Worm (Caenorhabditis elegans): Measurements from ENCODE around the gene srj-24.

The srj-24 gene

DNA sequence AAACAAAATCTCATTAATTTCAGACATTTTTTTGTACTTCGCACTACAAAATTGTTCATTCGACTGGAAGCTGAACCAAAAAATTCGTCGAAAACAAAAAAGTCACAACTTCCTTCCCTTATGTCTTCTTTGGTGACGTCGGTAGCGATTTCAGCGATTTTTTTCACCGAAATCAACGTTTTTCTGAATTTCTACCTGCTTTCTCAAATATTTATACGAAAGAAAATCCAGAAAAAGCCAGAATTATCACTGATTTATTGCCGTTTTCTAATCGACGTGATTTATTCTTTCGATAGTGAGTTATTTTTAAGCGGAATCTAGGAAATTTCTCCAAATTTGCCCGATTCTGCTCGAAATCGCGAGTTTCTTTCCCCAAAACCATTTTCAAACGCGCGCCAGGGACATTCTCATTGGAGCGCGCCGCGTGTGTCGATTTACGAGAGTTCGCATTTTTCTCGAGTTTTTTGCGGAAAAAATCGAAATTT, 36.2 kb upstream of the srj-24 start, which contains the start of gene srbc-58:
Gene srbc-58 (plus strand): TSS at position 121 of the 485 bp plus-strand sequence.
- TF ChIP-seq Y55F3AM.14 (GFP tag; optimal IDR thresholded peaks at IDR 0.05) (no peak), unc-62 (GFP tag; optimal IDR thresholded peaks at IDR 0.05) (no peak), ceh-82 (tag; optimal IDR thresholded peaks at IDR 0.05) (no peak), lsy-2 (tag; optimal IDR thresholded peaks at IDR 0.05) (peak in 1 of 2 experiments; percentile 13), ztf-4 (tag; optimal IDR thresholded peaks at IDR 0.05) (peak; percentile 41), ama-1 (optimal IDR thresholded peaks at IDR 0.05) (peak; percentile 70), elt-1 (tag; optimal IDR thresholded peaks at IDR 0.05) (no peak), F13H6.1 (tag; optimal IDR thresholded peaks at IDR 0.05) (peak; percentile 3), lin-13 (GFP tag; optimal IDR thresholded peaks at IDR 0.05) (peak; percentile 9), crh-2 (tag; optimal IDR thresholded peaks at IDR 0.05) (peak; percentile 27), nhr-129 (tag; optimal IDR thresholded peaks at IDR 0.05) (peak; percentile 16), ztf-11 (tag; optimal IDR thresholded peaks at IDR 0.05) (no peak), unc-55 (GFP tag; optimal IDR thresholded peaks at IDR 0.05) (peak; percentile 34), C34F6.9 (tag; optimal IDR thresholded peaks at IDR 0.05) (peak; percentile 29), gmeb-1 (tag; optimal IDR thresholded peaks at IDR 0.05) (peak; percentile 23)

DNA sequence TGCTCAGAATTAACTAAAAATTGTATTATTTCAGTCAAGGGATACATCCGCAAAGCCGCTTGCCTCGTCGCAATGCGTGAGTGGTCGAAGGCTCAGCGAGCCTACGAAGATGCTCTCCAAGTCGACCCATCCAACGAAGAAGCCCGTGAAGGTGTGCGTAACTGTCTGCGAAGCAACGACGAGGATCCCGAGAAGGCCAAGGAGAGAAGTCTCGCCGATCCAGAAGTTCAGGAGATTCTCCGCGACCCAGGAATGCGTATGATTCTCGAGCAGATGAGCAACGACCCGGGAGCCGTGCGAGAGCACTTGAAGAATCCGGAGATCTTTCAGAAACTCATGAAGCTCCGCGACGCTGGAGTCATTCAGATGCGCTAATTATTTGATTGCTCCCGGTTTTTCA, 35.7 kb upstream of the srj-24 start:
- TF ChIP-seq crh-2 (tag; optimal IDR thresholded peaks at IDR 0.05) (no peak), zag-1 (tag; optimal IDR thresholded peaks at IDR 0.05) (no peak), nhr-21 (tag; optimal IDR thresholded peaks at IDR 0.05) (no peak), dmd-4 (tag; optimal IDR thresholded peaks at IDR 0.05) (no peak), mbf-1 (tag; optimal IDR thresholded peaks at IDR 0.05) (no peak), Y55F3AM.14 (GFP tag; optimal IDR thresholded peaks at IDR 0.05) (no peak), nhr-129 (tag; optimal IDR thresholded peaks at IDR 0.05) (no peak), alr-1 (tag; optimal IDR thresholded peaks at IDR 0.05) (no peak), nhr-6 (tag; optimal IDR thresholded peaks at IDR 0.05) (no peak)

DNA sequence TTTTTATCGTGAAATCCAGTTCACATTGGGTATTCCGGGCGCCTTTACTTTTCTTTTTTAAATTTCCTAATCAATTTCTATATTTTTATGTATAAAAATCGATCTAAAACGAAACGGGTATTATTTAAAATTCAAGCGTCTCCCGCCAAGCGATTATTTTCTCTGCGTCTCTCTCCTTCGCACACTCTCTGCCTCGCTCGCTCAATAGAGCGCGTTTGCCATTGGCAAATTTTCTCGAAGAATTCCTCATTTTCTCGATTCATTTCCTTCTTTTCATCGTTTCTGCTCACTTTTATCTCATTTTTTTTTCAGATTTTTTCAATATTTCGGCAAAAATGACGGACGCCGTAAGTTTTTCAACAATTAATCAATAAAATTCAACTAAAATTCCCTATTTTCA, 34.6 kb upstream of the srj-24 start, which contains the start of gene sti-1:
Gene sti-1 (plus strand): TSS at position 263 of the 400 bp plus-strand sequence.
- peak; percentile 35 for TF ChIP-seq snpc-4 (tag; optimal IDR thresholded peaks at IDR 0.05)
- TF ChIP-seq unc-55 (GFP tag; optimal IDR thresholded peaks at IDR 0.05) = peak; percentile 89
- no peak for TF ChIP-seq ceh-16 (tag; optimal IDR thresholded peaks at IDR 0.05)
- TF ChIP-seq nhr-129 (tag; optimal IDR thresholded peaks at IDR 0.05) = peak; percentile 69
- no peak for TF ChIP-seq Y55F3AM.14 (GFP tag; optimal IDR thresholded peaks at IDR 0.05)
- TF ChIP-seq unc-62 (GFP tag; optimal IDR thresholded peaks at IDR 0.05) = peak; percentile 9
- peak; percentile 64 to 90 for TF ChIP-seq lsy-2 (tag; optimal IDR thresholded peaks at IDR 0.05)
- TF ChIP-seq nhr-12 (tag; optimal IDR thresholded peaks at IDR 0.05) = no peak
- no peak for TF ChIP-seq nhr-10 (tag; optimal IDR thresholded peaks at IDR 0.05)
- TF ChIP-seq unc-39 (tag; optimal IDR thresholded peaks at IDR 0.05) = no peak
- TF ChIP-seq gmeb-1 (tag; optimal IDR thresholded peaks at IDR 0.05) = peak; percentile 98
- TF ChIP-seq nhr-21 (tag; optimal IDR thresholded peaks at IDR 0.05) = peak; percentile 81
- TF ChIP-seq fos-1 (tag; optimal IDR thresholded peaks at IDR 0.05) = peak; percentile 66
- peak; percentile 89 for TF ChIP-seq sma-9 (GFP tag; optimal IDR thresholded peaks at IDR 0.05)
- no peak for TF ChIP-seq sma-9 (tag; optimal IDR thresholded peaks at IDR 0.05)
- TF ChIP-seq blmp-1 (tag; optimal IDR thresholded peaks at IDR 0.05; ENCODE audit: insufficient read depth) = peak; percentile 26
- TF ChIP-seq mab-5 (tag; optimal IDR thresholded peaks at IDR 0.05) = peak; percentile 70
- peak; percentile 90 for TF ChIP-seq sma-3 (GFP tag; optimal IDR thresholded peaks at IDR 0.05)
- TF ChIP-seq R02D3.7 (tag; optimal IDR thresholded peaks at IDR 0.05) = peak; percentile 1
- no peak for TF ChIP-seq nhr-23 (tag; optimal IDR thresholded peaks at IDR 0.05)
- no peak for TF ChIP-seq mdl-1 (tag; optimal IDR thresholded peaks at IDR 0.05)
- peak; percentile 90 for TF ChIP-seq crh-2 (tag; optimal IDR thresholded peaks at IDR 0.05)
- peak; percentile 72 for TF ChIP-seq egl-27 (tag; optimal IDR thresholded peaks at IDR 0.05)
- peak; percentile 69 for TF ChIP-seq nhr-25 (tag; optimal IDR thresholded peaks at IDR 0.05)
- peak; percentile 80 for TF ChIP-seq F13H6.1 (tag; optimal IDR thresholded peaks at IDR 0.05)
- TF ChIP-seq zag-1 (tag; optimal IDR thresholded peaks at IDR 0.05) = no peak
- TF ChIP-seq lin-13 (GFP tag; optimal IDR thresholded peaks at IDR 0.05) = peak; percentile 88
- peak; percentile 66 for TF ChIP-seq nhr-6 (tag; optimal IDR thresholded peaks at IDR 0.05)
- TF ChIP-seq lin-11 (tag; optimal IDR thresholded peaks at IDR 0.05) = peak; percentile 79
- TF ChIP-seq mbf-1 (tag; optimal IDR thresholded peaks at IDR 0.05) = no peak
- peak; percentile 72 for TF ChIP-seq ztf-4 (tag; optimal IDR thresholded peaks at IDR 0.05)
- TF ChIP-seq ztf-1 (GFP tag; conservative IDR thresholded peaks at IDR 0.05) = no peak
- peak; percentile 22 for TF ChIP-seq ceh-82 (tag; optimal IDR thresholded peaks at IDR 0.05)
- TF ChIP-seq nhr-237 (tag; optimal IDR thresholded peaks at IDR 0.05) = peak; percentile 9
- TF ChIP-seq sem-4 (tag; optimal IDR thresholded peaks at IDR 0.05) = peak; percentile 76
- TF ChIP-seq C34F6.9 (tag; optimal IDR thresholded peaks at IDR 0.05) = peak; percentile 93
- no peak for TF ChIP-seq alr-1 (tag; optimal IDR thresholded peaks at IDR 0.05)
- no peak for TF ChIP-seq ztf-11 (tag; optimal IDR thresholded peaks at IDR 0.05)
- no peak for TF ChIP-seq dmd-4 (tag; optimal IDR thresholded peaks at IDR 0.05)
- TF ChIP-seq ama-1 (optimal IDR thresholded peaks at IDR 0.05) = peak; percentile 55
